Worm (Caenorhabditis elegans) whole organism, mixed stage, embryonic: Measurements from ENCODE around the gene srj-57.

Experiments used
- bed-3 ChIP-seq: fragments of 200-800 bp; sonication (Bioruptor generic); optimal IDR thresholded peaks from 3 replicates; lab custom pipeline; 2018; ENCODE audit warnings: mild to moderate bottlenecking, missing genetic modification characterization, moderate library complexity, missing compliant biosample characterization
- drap-1 ChIP-seq: fragments of 200-800 bp; sonication (Bioruptor generic); optimal IDR thresholded peaks from 3 replicates; lab custom pipeline; 2018; ENCODE audit warnings: mild to moderate bottlenecking, missing genetic modification characterization, missing compliant biosample characterization
- elt-1 ChIP-seq: sonication (generic microtip); optimal IDR thresholded peaks from 2 replicates; lab custom pipeline; 2017; ENCODE audit warnings: missing genetic modification characterization, mild to moderate bottlenecking, missing compliant biosample characterization, antibody characterized with exemption, moderate library complexity, borderline replicate concordance; ENCODE audit not compliant: insufficient read depth
- lin-32 ChIP-seq: fragments of 200-800 bp; sonication (Bioruptor generic); optimal IDR thresholded peaks from 2 replicates; lab custom pipeline; 2018; ENCODE audit warnings: mild to moderate bottlenecking, missing genetic modification characterization, missing compliant biosample characterization
- lsy-2 ChIP-seq: fragments of 150-350 bp; optimal IDR thresholded peaks from 2 replicates; lab custom pipeline; 2014; ENCODE audit warnings: missing biosample characterization, missing genetic modification characterization
- nhr-12 ChIP-seq: fragments of 150-350 bp; optimal IDR thresholded peaks from 2 replicates; lab custom pipeline; 2014; ENCODE audit warnings: missing biosample characterization, missing genetic modification characterization

DNA sequence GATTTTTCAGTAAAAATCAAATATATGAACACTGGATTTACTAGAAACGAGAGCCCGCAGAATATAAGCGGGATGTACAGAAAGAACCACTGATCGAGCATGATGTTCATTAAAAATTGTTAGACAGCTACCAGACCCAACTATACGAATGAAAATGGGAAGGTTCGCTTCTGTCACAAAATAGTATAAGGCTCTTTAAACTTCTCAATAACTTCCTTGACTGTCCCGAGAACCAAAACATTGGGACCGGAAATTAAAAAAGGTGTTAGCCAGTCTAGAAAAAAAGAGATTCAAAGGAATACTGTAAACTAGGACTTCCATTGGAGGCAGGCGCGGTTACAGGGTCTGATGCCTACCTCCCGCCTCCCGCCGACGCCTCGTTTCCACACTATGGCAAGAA lies 2.5 kb upstream of the srj-57 start, which contains the start of gene srj-55:
- TF ChIP-seq elt-1 (tag; lab: Kevin White, UChicago) (no peak), bed-3 (no peak), lin-32 (GFP tag; lab: Kevin White, UChicago) (no peak), nhr-12 (tag; lab: Kevin White, UChicago) (no peak), drap-1 (GFP tag; lab: Kevin White, UChicago) (no peak), lsy-2 (tag; lab: Kevin White, UChicago) (no peak)
